Worm (Caenorhabditis elegans) whole organism, young adult: ENCODE measurements around the gene eng-1.

Experiments
- B0019.2 ChIP-seq: fragments of 200-800 bp; sonication (Bioruptor generic); conservative IDR thresholded peaks from 2 replicates; pipeline ENCODE4 v1.3.6; 2022; ENCODE audit warnings: missing genetic modification reagents, missing genetic modification characterization, missing compliant biosample characterization
- D2030.7 ChIP-seq: fragments of 200-800 bp; sonication (Bioruptor generic); IDR thresholded peaks from 2 replicates; pipeline ENCODE4 v1.3.6; 2022; ENCODE audit warnings: missing genetic modification reagents, missing genetic modification characterization, missing compliant biosample characterization
- F10E7.11 ChIP-seq: sonication (generic microtip); optimal IDR thresholded peaks from 2 replicates; lab custom pipeline; 2017; ENCODE audit warnings: mild to moderate bottlenecking, missing genetic modification characterization, moderate library complexity, missing compliant biosample characterization
- F33H1.4 ChIP-seq: fragments of 200-800 bp; sonication (Bioruptor generic); IDR thresholded peaks from 2 replicates; pipeline ENCODE4 v1.3.6; 2022; ENCODE audit warnings: missing genetic modification reagents, missing genetic modification characterization, missing compliant biosample characterization
- F57C9.4 ChIP-seq: sonication (generic microtip); optimal IDR thresholded peaks from 2 replicates; lab custom pipeline; 2017; ENCODE audit warnings: mild to moderate bottlenecking, missing genetic modification characterization, missing compliant biosample characterization
- Y56A3A.18 ChIP-seq: fragments of 200-800 bp; sonication (Bioruptor generic); IDR thresholded peaks from 2 replicates; pipeline ENCODE4 v1.3.6; 2022; ENCODE audit warnings: missing genetic modification reagents, missing genetic modification characterization, missing compliant biosample characterization
- Y95B8A.8 ChIP-seq: fragments of 200-800 bp; sonication (Bioruptor generic); IDR thresholded peaks from 2 replicates; pipeline ENCODE4 v1.3.6; 2022; ENCODE audit warnings: missing genetic modification reagents, missing genetic modification characterization, missing compliant biosample characterization
- ZK185.1 ChIP-seq: sonication (generic microtip); optimal IDR thresholded peaks from 2 replicates; lab custom pipeline; 2016; ENCODE audit warnings: mild to moderate bottlenecking, missing genetic modification characterization, missing compliant biosample characterization; ENCODE audit not compliant: poor library complexity, severe bottlenecking
- aptf-2 ChIP-seq: fragments of 200-800 bp; sonication (Bioruptor generic); conservative IDR thresholded peaks from 2 replicates; pipeline ENCODE4 v1.3.6; 2022; ENCODE audit warnings: missing genetic modification reagents, missing genetic modification characterization, missing compliant biosample characterization
- cebp-1 ChIP-seq, 2 experiments: fragments of 200-800 bp in 1 of 2; sonication (Bioruptor generic) in 1 of 2; sonication (generic microtip) in 1 of 2; IDR thresholded peaks in 1 of 2; optimal IDR thresholded peaks in 1 of 2; 2 replicates each; pipeline versions ENCODE4 v1.3.6 to Lab custom; 2017 to 2022; ENCODE audit warnings: missing compliant biosample characterization in 2 of 2, missing genetic modification characterization in 2 of 2, mild to moderate bottlenecking in 1 of 2, missing genetic modification reagents in 1 of 2, moderate library complexity in 1 of 2
- cebp-2 ChIP-seq: fragments of 200-800 bp; sonication (Bioruptor generic); IDR thresholded peaks from 2 replicates; pipeline ENCODE4 v1.3.6; 2022; ENCODE audit warnings: missing genetic modification characterization, missing compliant biosample characterization
- ceh-40 ChIP-seq: fragments of 200-800 bp; sonication (Bioruptor generic); IDR thresholded peaks from 2 replicates; pipeline ENCODE4 v1.3.6; 2022; ENCODE audit warnings: missing genetic modification characterization, missing compliant biosample characterization
- ceh-79 ChIP-seq: sonication (generic microtip); optimal IDR thresholded peaks from 2 replicates; lab custom pipeline; 2017; ENCODE audit warnings: mild to moderate bottlenecking, missing genetic modification characterization, missing compliant biosample characterization
- dox-1 ChIP-seq: fragments of 200-800 bp; sonication (Bioruptor generic); IDR thresholded peaks from 2 replicates; pipeline ENCODE4 v1.3.6; 2022; ENCODE audit warnings: missing genetic modification reagents, missing genetic modification characterization, missing compliant biosample characterization
- dpl-1 ChIP-seq: fragments of 150-350 bp; optimal IDR thresholded peaks from 2 replicates; lab custom pipeline; 2014; ENCODE audit warnings: missing biosample characterization, missing genetic modification reagents, missing genetic modification characterization
- fkh-3 ChIP-seq: sonication (generic microtip); optimal IDR thresholded peaks from 2 replicates; lab custom pipeline; 2016; ENCODE audit warnings: mild to moderate bottlenecking, missing genetic modification characterization, missing compliant biosample characterization
- gei-17 ChIP-seq: fragments of 200-800 bp; sonication (Bioruptor generic); optimal IDR thresholded peaks from 2 replicates; lab custom pipeline; 2018; ENCODE audit warnings: mild to moderate bottlenecking, missing genetic modification characterization, missing compliant biosample characterization
- hmg-1.2 ChIP-seq: fragments of 200-800 bp; sonication (Bioruptor generic); IDR thresholded peaks from 2 replicates; pipeline ENCODE4 v1.3.6; 2022; ENCODE audit warnings: missing genetic modification reagents, missing genetic modification characterization, missing compliant biosample characterization
- lag-1 ChIP-seq: fragments of 200-800 bp; sonication (Bioruptor generic); IDR thresholded peaks from 2 replicates; pipeline ENCODE4 v1.3.6; 2022; ENCODE audit warnings: missing genetic modification reagents, missing genetic modification characterization, missing compliant biosample characterization
- lin-26 ChIP-seq: fragments of 200-800 bp; sonication (Bioruptor generic); IDR thresholded peaks from 2 replicates; pipeline ENCODE4 v1.3.6; 2022; ENCODE audit warnings: missing genetic modification reagents, missing genetic modification characterization, missing compliant biosample characterization
- lin-35 ChIP-seq, 3 experiments: fragments of 150-350 bp in 2 of 3; sonication (generic microtip) in 1 of 3; optimal IDR thresholded peaks; 2 replicates each; lab custom pipeline; 2014 to 2018; ENCODE audit warnings: missing biosample characterization in 3 of 3, missing genetic modification characterization in 3 of 3, missing genetic modification reagents in 3 of 3
- lir-1 ChIP-seq: fragments of 200-800 bp; sonication (Bioruptor generic); conservative IDR thresholded peaks from 2 replicates; pipeline ENCODE4 v1.3.6; 2022; ENCODE audit warnings: missing genetic modification reagents, missing genetic modification characterization, missing compliant biosample characterization
- lsy-27 ChIP-seq: sonication (generic microtip); optimal IDR thresholded peaks from 2 replicates; lab custom pipeline; 2017; ENCODE audit warnings: missing genetic modification characterization, mild to moderate bottlenecking, missing compliant biosample characterization, antibody characterized with exemption, missing genotype, borderline replicate concordance; ENCODE audit not compliant: insufficient read depth
- madf-10 ChIP-seq: sonication (generic microtip); optimal IDR thresholded peaks from 2 replicates; lab custom pipeline; 2016; ENCODE audit warnings: mild to moderate bottlenecking, missing genetic modification characterization, missing compliant biosample characterization
- nfya-2 ChIP-seq: fragments of 200-800 bp; sonication (Bioruptor generic); IDR thresholded peaks from 2 replicates; pipeline ENCODE4 v1.3.6; 2022; ENCODE audit warnings: missing genetic modification reagents, missing genetic modification characterization, missing compliant biosample characterization
- nfyb-1 ChIP-seq: fragments of 200-800 bp; sonication (Bioruptor generic); IDR thresholded peaks from 2 replicates; pipeline ENCODE4 v1.3.6; 2022; ENCODE audit warnings: missing genetic modification reagents, missing genetic modification characterization, missing compliant biosample characterization
- nhr-27 ChIP-seq: fragments of 200-800 bp; sonication (Bioruptor generic); optimal IDR thresholded peaks from 2 replicates; lab custom pipeline; 2018; ENCODE audit warnings: mild to moderate bottlenecking, missing genetic modification characterization, moderate library complexity, missing compliant biosample characterization
- nhr-80 ChIP-seq: sonication (generic microtip); optimal IDR thresholded peaks from 2 replicates; lab custom pipeline; 2016; ENCODE audit warnings: missing genetic modification characterization, missing compliant biosample characterization
- nhr-90 ChIP-seq: sonication (generic microtip); optimal IDR thresholded peaks from 2 replicates; lab custom pipeline; 2016; ENCODE audit warnings: missing genotype, mild to moderate bottlenecking, missing genetic modification characterization, missing compliant biosample characterization
- pha-4 ChIP-seq: fragments of 150-350 bp; sonication (generic microtip); optimal IDR thresholded peaks from 2 replicates; lab custom pipeline; 2014; ENCODE audit warnings: missing biosample characterization, missing genetic modification reagents, missing genetic modification characterization
- somi-1 ChIP-seq: fragments of 200-800 bp; sonication (Bioruptor generic); optimal IDR thresholded peaks from 2 replicates; lab custom pipeline; 2018; ENCODE audit warnings: mild to moderate bottlenecking, missing genetic modification characterization, missing compliant biosample characterization
- tbp1 ChIP-seq: fragments of 200-800 bp; sonication (Bioruptor generic); optimal IDR thresholded peaks from 2 replicates; lab custom pipeline; 2018; ENCODE audit warnings: mild to moderate bottlenecking, missing genetic modification characterization, missing compliant biosample characterization
- unc-62 ChIP-seq: fragments of 150-350 bp; optimal IDR thresholded peaks from 2 replicates; lab custom pipeline; 2014; ENCODE audit warnings: missing biosample characterization, missing genetic modification reagents, missing genetic modification characterization
- zfh-2 ChIP-seq: fragments of 200-800 bp; sonication (Bioruptor generic); conservative IDR thresholded peaks from 2 replicates; pipeline ENCODE4 v1.3.6; 2022; ENCODE audit warnings: missing genetic modification reagents, missing genetic modification characterization, missing compliant biosample characterization
- ztf-3 ChIP-seq: fragments of 200-800 bp; sonication (Bioruptor generic); optimal IDR thresholded peaks from 2 replicates; lab custom pipeline; 2018; ENCODE audit warnings: mild to moderate bottlenecking, missing genetic modification characterization, missing compliant biosample characterization

eng-1 gene

ce11 chrIII:5842920-5843319 is 25.4 kb downstream of the eng-1 start:
- no peak for TF ChIP-seq cebp-1 (GFP tag; IDR thresholded peaks at IDR 0.05; lab: Robert Waterston, UW)
- TF ChIP-seq cebp-1 (tag; optimal IDR thresholded peaks at IDR 0.05; lab: Kevin White, UChicago): peak; percentile 10
- no peak for TF ChIP-seq ZK185.1 (tag; lab: Kevin White, UChicago)
- 0 out of 2 replicates have a peak, but pooled peaks have one; percentile 8 for TF ChIP-seq zfh-2
- TF ChIP-seq, all 124 proteins: peak for 2

- TF ChIP-seq lsy-27 (no peak), nfya-2 (GFP tag; lab: Robert Waterston, UW) (no peak), nfyb-1 (GFP tag; lab: Robert Waterston, UW) (peak; percentile 21; the same call in 1 of the 2 replicates), lag-1 (GFP tag; lab: Robert Waterston, UW) (no peak), B0019.2 (GFP tag; lab: Robert Waterston, UW) (no peak), ztf-3 (no peak), F10E7.11 (no peak), dpl-1 (GFP tag; lab: Kevin White, UChicago) (no peak), D2030.7 (GFP tag; lab: Robert Waterston, UW) (no peak), lin-35 (GFP tag; optimal IDR thresholded peaks at IDR 0.05; lab: Kevin White, UChicago) (no peak), cebp-2 (GFP tag; lab: Robert Waterston, UW) (no peak), fkh-3 (tag; lab: Kevin White, UChicago) (no peak), lir-1 (GFP tag; lab: Robert Waterston, UW) (no peak), madf-10 (tag; lab: Kevin White, UChicago) (no peak), F57C9.4 (tag; lab: Kevin White, UChicago) (no peak), lin-26 (no peak), hmg-1.2 (GFP tag; lab: Robert Waterston, UW) (peak; percentile 19; the same call in 1 of the 2 replicates), nhr-90 (no peak), ceh-40 (GFP tag; lab: Robert Waterston, UW) (no peak), Y56A3A.18 (GFP tag; lab: Robert Waterston, UW) (no peak), ceh-79 (tag; lab: Kevin White, UChicago) (no peak), unc-62 (GFP tag; lab: Kevin White, UChicago) (no peak), pha-4 (no peak), tbp1 (GFP tag; lab: Kevin White, UChicago) (peak; percentile 25), somi-1 (GFP tag; lab: Kevin White, UChicago) (peak; percentile 13), aptf-2 (no peak), cebp-1 (GFP tag; IDR thresholded peaks at IDR 0.05; lab: Robert Waterston, UW) (no peak), cebp-1 (tag; optimal IDR thresholded peaks at IDR 0.05; lab: Kevin White, UChicago) (peak; percentile 57), dox-1 (peak; percentile 36; the same call in 1 of the 2 replicates), F33H1.4 (GFP tag; lab: Robert Waterston, UW) (no peak), zfh-2 (peak; percentile 59; the same call in 1 of the 2 replicates)
These were observed 26.6 kb downstream of the eng-1 start for ce11 chrIII:5841676-5842075.

- TF ChIP-seq Y95B8A.8: peak; percentile 13; the same call in 1 of the 2 replicates
- TF ChIP-seq nhr-27 (tag; lab: Kevin White, UChicago): no peak
- peak; percentile 21 for TF ChIP-seq nhr-80
- TF ChIP-seq Y56A3A.18 (GFP tag; lab: Robert Waterston, UW): no peak
- TF ChIP-seq gei-17 (GFP tag; lab: Kevin White, UChicago): no peak
These were observed 27.3 kb downstream of the eng-1 start for ce11 chrIII:5840815-5841573.
